Comparison of ENCODE assay signal across 5 worm cellular contexts in genomic region chrIII:9629855-9630254, ce11.
A peak's percentile ranks its signal among the peaks of the same experiment; 100 is the strongest.
TF ChIP-seq lines count a peak whose summit lies in the region.

rpac-19 (minus strand) TSS chrIII:9629885.

TF ChIP-seq in whole organism, L1 larva, 84 proteins besides CTCF, POLR2A, EP300 and RAD21 (continues in another document):
- TF ChIP-seq swsn-7 (tag; optimal IDR thresholded peaks at IDR 0.05; lab: Kevin White, UChicago): peak; percentile 67
- peak; percentile 70 for TF ChIP-seq unc-130 (tag; optimal IDR thresholded peaks at IDR 0.05; lab: Kevin White, UChicago)
- TF ChIP-seq mep-1 (tag; optimal IDR thresholded peaks at IDR 0.05; lab: Kevin White, UChicago): peak; percentile 70
- peak; percentile 37 for TF ChIP-seq lir-3 (tag; optimal IDR thresholded peaks at IDR 0.05; lab: Kevin White, UChicago; ENCODE audit: poor library complexity)
- peak; percentile 76 for TF ChIP-seq nhr-71 (tag; optimal IDR thresholded peaks at IDR 0.05; lab: Kevin White, UChicago)
- TF ChIP-seq lsy-2 (tag; optimal IDR thresholded peaks at IDR 0.05; lab: Kevin White, UChicago): peak; percentile 62 to 66
- peak; percentile 39 for TF ChIP-seq snpc-4 (tag; optimal IDR thresholded peaks at IDR 0.05; lab: Kevin White, UChicago)
- peak; percentile 27 for TF ChIP-seq egl-13 (tag; optimal IDR thresholded peaks at IDR 0.05; lab: Kevin White, UChicago)
- no peak for TF ChIP-seq jun-1 (tag; optimal IDR thresholded peaks at IDR 0.05; lab: Kevin White, UChicago)
- TF ChIP-seq hlh-17 (GFP tag; optimal IDR thresholded peaks at IDR 0.05; lab: Kevin White, UChicago; ENCODE audit: borderline replicate concordance): no peak
- TF ChIP-seq fos-1 (tag; optimal IDR thresholded peaks at IDR 0.05; lab: Kevin White, UChicago): no peak
- TF ChIP-seq grh-1 (GFP tag; IDR thresholded peaks at IDR 0.05; lab: Robert Waterston, UW): no peak
- TF ChIP-seq ceh-63 (GFP tag; optimal IDR thresholded peaks at IDR 0.05; lab: Kevin White, UChicago): no peak
- peak; percentile 46 for TF ChIP-seq ztf-4 (tag; optimal IDR thresholded peaks at IDR 0.05; lab: Kevin White, UChicago)
- TF ChIP-seq snu-23 (GFP tag; optimal IDR thresholded peaks at IDR 0.05; lab: Kevin White, UChicago): peak; percentile 71
- TF ChIP-seq C16A3.4 (tag; optimal IDR thresholded peaks at IDR 0.05; lab: Kevin White, UChicago): peak; percentile 56
- peak; percentile 56 for TF ChIP-seq lin-13 (GFP tag; optimal IDR thresholded peaks at IDR 0.05; lab: Kevin White, UChicago)
- TF ChIP-seq zip-4 (GFP tag; optimal IDR thresholded peaks at IDR 0.05; lab: Kevin White, UChicago): peak; percentile 31

TF ChIP-seq in whole organism, L3 larva, 47 proteins besides CTCF, POLR2A, EP300 and RAD21 (continues in another document):
- TF ChIP-seq snpc-4 (tag; optimal IDR thresholded peaks at IDR 0.05; lab: Kevin White, UChicago): peak; percentile 53
- peak; percentile 80 for TF ChIP-seq lsy-12 (tag; optimal IDR thresholded peaks at IDR 0.05; lab: Kevin White, UChicago)
- TF ChIP-seq tbx-2 (tag; optimal IDR thresholded peaks at IDR 0.05; lab: Kevin White, UChicago): peak; percentile 29
- TF ChIP-seq egl-5 (tag; optimal IDR thresholded peaks at IDR 0.05; lab: Kevin White, UChicago): peak; percentile 56
- peak; percentile 77 for TF ChIP-seq nhr-43 (tag; optimal IDR thresholded peaks at IDR 0.05; lab: Kevin White, UChicago; ENCODE audit: poor library complexity, severe bottlenecking)
- TF ChIP-seq lin-39 (tag; optimal IDR thresholded peaks at IDR 0.05; lab: Kevin White, UChicago): peak; percentile 16
- peak; percentile 36 for TF ChIP-seq jun-1 (tag; optimal IDR thresholded peaks at IDR 0.05; lab: Kevin White, UChicago)
- no peak for TF ChIP-seq ztf-4 (tag; optimal IDR thresholded peaks at IDR 0.05; lab: Kevin White, UChicago)
- TF ChIP-seq nhr-67 (tag; optimal IDR thresholded peaks at IDR 0.05; lab: Kevin White, UChicago): peak; percentile 25
- TF ChIP-seq ama-1 (optimal IDR thresholded peaks at IDR 0.05; lab: Kevin White, UChicago): peak; percentile 93
- no peak for TF ChIP-seq egl-27 (tag; optimal IDR thresholded peaks at IDR 0.05; lab: Kevin White, UChicago)
- peak; percentile 82 for TF ChIP-seq pha-4 (tag; optimal IDR thresholded peaks at IDR 0.05; lab: Kevin White, UChicago)
- TF ChIP-seq ceh-9 (tag; optimal IDR thresholded peaks at IDR 0.05; lab: Kevin White, UChicago): no peak
- no peak for TF ChIP-seq unc-62 (GFP tag; optimal IDR thresholded peaks at IDR 0.05; lab: Kevin White, UChicago)
- TF ChIP-seq hmg-11 (tag; optimal IDR thresholded peaks at IDR 0.05; lab: Kevin White, UChicago): peak; percentile 71
- peak; percentile 72 for TF ChIP-seq nhr-23 (tag; optimal IDR thresholded peaks at IDR 0.05; lab: Kevin White, UChicago)
- TF ChIP-seq unc-39 (tag; optimal IDR thresholded peaks at IDR 0.05; lab: Kevin White, UChicago): no peak
- peak; percentile 80 for TF ChIP-seq elt-2 (tag; optimal IDR thresholded peaks at IDR 0.05; lab: Kevin White, UChicago)
- no peak for TF ChIP-seq ceh-82 (tag; optimal IDR thresholded peaks at IDR 0.05; lab: Kevin White, UChicago)

TF ChIP-seq in whole organism, early embryonic, 17 proteins besides CTCF, POLR2A, EP300 and RAD21:
- no peak for TF ChIP-seq ama-1 (optimal IDR thresholded peaks at IDR 0.05; lab: Kevin White, UChicago)
- 0 out of 2 replicates have a peak, but pooled peaks have one; percentile 57 for TF ChIP-seq sea-1 (GFP tag; conservative IDR thresholded peaks at IDR 0.05; lab: Robert Waterston, UW)
- TF ChIP-seq tbx-37 (GFP tag; conservative IDR thresholded peaks at IDR 0.05; lab: Robert Waterston, UW): peak; percentile 50; the same call in 1 of the 2 replicates
- peak; percentile 73 for TF ChIP-seq pes-1 (GFP tag; IDR thresholded peaks at IDR 0.05; lab: Robert Waterston, UW)
- TF ChIP-seq tra-4 (tag; optimal IDR thresholded peaks at IDR 0.05; lab: Kevin White, UChicago): no peak
- TF ChIP-seq tbx-11 (GFP tag; IDR thresholded peaks at IDR 0.05; lab: Robert Waterston, UW): no peak
- peak; percentile 49 for TF ChIP-seq ceh-13 (GFP tag; optimal IDR thresholded peaks at IDR 0.05; lab: Kevin White, UChicago)
- TF ChIP-seq aly-1 (tag; optimal IDR thresholded peaks at IDR 0.05; lab: Kevin White, UChicago): no peak
- TF ChIP-seq hnd-1 (tag; optimal IDR thresholded peaks at IDR 0.05; lab: Kevin White, UChicago): peak; percentile 23
- peak; percentile 69; the same call in 1 of the 2 replicates for TF ChIP-seq scrt-1 (GFP tag; IDR thresholded peaks at IDR 0.05; lab: Robert Waterston, UW)
- TF ChIP-seq ceh-36 (tag; optimal IDR thresholded peaks at IDR 0.05; lab: Kevin White, UChicago): peak; percentile 53
- TF ChIP-seq B0310.2 (tag; optimal IDR thresholded peaks at IDR 0.05; lab: Kevin White, UChicago): no peak
- TF ChIP-seq hmbx-1 (tag; optimal IDR thresholded peaks at IDR 0.05; lab: Kevin White, UChicago): peak; percentile 44
- peak; percentile 13 for TF ChIP-seq hmg-4 (GFP tag; optimal IDR thresholded peaks at IDR 0.05; lab: Kevin White, UChicago)
- no peak for TF ChIP-seq ets-7 (tag; optimal IDR thresholded peaks at IDR 0.05; lab: Kevin White, UChicago)
- peak; percentile 70 for TF ChIP-seq F13C5.2 (tag; optimal IDR thresholded peaks at IDR 0.05; lab: Kevin White, UChicago)
- TF ChIP-seq flt-1 (GFP tag; IDR thresholded peaks at IDR 0.05; lab: Robert Waterston, UW): peak; percentile 61; the same call in 1 of the 2 replicates

TF ChIP-seq in whole organism, midembryonic, 9 proteins besides CTCF, POLR2A, EP300 and RAD21:
- TF ChIP-seq T22C8.4 (GFP tag; IDR thresholded peaks at IDR 0.05; lab: Robert Waterston, UW) (no peak), med-1 (GFP tag; optimal IDR thresholded peaks at IDR 0.05; lab: Kevin White, UChicago; ENCODE audit: insufficient read depth) (peak; percentile 71), ztf-29 (GFP tag; IDR thresholded peaks at IDR 0.05; lab: Robert Waterston, UW) (0 out of 2 replicates have a peak, but pooled peaks have one; percentile 52), ztf-23 (GFP tag; IDR thresholded peaks at IDR 0.05; lab: Robert Waterston, UW) (peak; percentile 74), tab-1 (GFP tag; IDR thresholded peaks at IDR 0.05; lab: Robert Waterston, UW) (peak; percentile 67; the same call in 1 of the 2 replicates), cog-1 (tag; optimal IDR thresholded peaks at IDR 0.05; lab: Kevin White, UChicago) (no peak), flt-1 (GFP tag; IDR thresholded peaks at IDR 0.05; lab: Robert Waterston, UW) (peak; percentile 82), ref-1 (GFP tag; conservative IDR thresholded peaks at IDR 0.05; lab: Robert Waterston, UW) (no peak), klf-2 (GFP tag; conservative IDR thresholded peaks at IDR 0.05; lab: Robert Waterston, UW) (0 out of 2 replicates have a peak, but pooled peaks have one; percentile 26)

TF ChIP-seq in whole organism, young adult, 124 proteins besides CTCF, POLR2A, EP300 and RAD21 (continues in another document):
- TF ChIP-seq lsy-27 (tag; optimal IDR thresholded peaks at IDR 0.05; lab: Kevin White, UChicago; ENCODE audit: borderline replicate concordance, insufficient read depth): no peak
- TF ChIP-seq lin-26 (GFP tag; IDR thresholded peaks at IDR 0.05; lab: Robert Waterston, UW): 0 out of 2 replicates have a peak, but pooled peaks have one; percentile 43
- no peak for TF ChIP-seq egrh-3 (GFP tag; IDR thresholded peaks at IDR 0.05; lab: Robert Waterston, UW)
- TF ChIP-seq ztf-28 (GFP tag; IDR thresholded peaks at IDR 0.05; lab: Robert Waterston, UW): no peak
- TF ChIP-seq C17E4.6 (GFP tag; IDR thresholded peaks at IDR 0.05; lab: Robert Waterston, UW): peak; percentile 48; the same call in 1 of the 2 replicates
- no peak for TF ChIP-seq dpff-1 (tag; optimal IDR thresholded peaks at IDR 0.05; lab: Kevin White, UChicago)
- peak; percentile 89 for TF ChIP-seq F10E7.11 (tag; optimal IDR thresholded peaks at IDR 0.05; lab: Kevin White, UChicago)
- no peak for TF ChIP-seq fkh-3 (tag; optimal IDR thresholded peaks at IDR 0.05; lab: Kevin White, UChicago)
- TF ChIP-seq ekl-4 (GFP tag; IDR thresholded peaks at IDR 0.05; lab: Robert Waterston, UW): peak; percentile 82
- TF ChIP-seq sea-2 (GFP tag; IDR thresholded peaks at IDR 0.05; lab: Robert Waterston, UW): no peak
- no peak for TF ChIP-seq snpc-4 (GFP tag; optimal IDR thresholded peaks at IDR 0.05; lab: Kevin White, UChicago)
- peak in 3 of 4 experiments; percentile 55 to 76 (median 58) for TF ChIP-seq snpc-4 (tag; optimal IDR thresholded peaks at IDR 0.05; lab: Kevin White, UChicago)
- 0 out of 2 replicates have a peak, but pooled peaks have one; percentile 56 for TF ChIP-seq ztf-25 (GFP tag; IDR thresholded peaks at IDR 0.05; lab: Robert Waterston, UW)
- no peak for TF ChIP-seq egl-18 (GFP tag; IDR thresholded peaks at IDR 0.05; lab: Robert Waterston, UW)
- TF ChIP-seq tbp1 (GFP tag; optimal IDR thresholded peaks at IDR 0.05; lab: Kevin White, UChicago): peak; percentile 65
- TF ChIP-seq snpc-1.3 (tag; optimal IDR thresholded peaks at IDR 0.05; lab: Kevin White, UChicago; ENCODE audit: insufficient read depth): peak; percentile 53
- TF ChIP-seq sdz-38 (tag; optimal IDR thresholded peaks at IDR 0.05; lab: Kevin White, UChicago): no peak
- peak; percentile 28 for TF ChIP-seq die-1 (tag; optimal IDR thresholded peaks at IDR 0.05; lab: Kevin White, UChicago)
- TF ChIP-seq nhr-27 (tag; optimal IDR thresholded peaks at IDR 0.05; lab: Kevin White, UChicago): no peak
- TF ChIP-seq madf-10 (tag; optimal IDR thresholded peaks at IDR 0.05; lab: Kevin White, UChicago): peak; percentile 80
- peak; percentile 77 for TF ChIP-seq pha-4 (tag; optimal IDR thresholded peaks at IDR 0.05; lab: Kevin White, UChicago)
- peak; percentile 80 for TF ChIP-seq lin-54 (GFP tag; optimal IDR thresholded peaks at IDR 0.05; lab: Kevin White, UChicago)
- peak; percentile 85 for TF ChIP-seq ceh-79 (tag; optimal IDR thresholded peaks at IDR 0.05; lab: Kevin White, UChicago)
- peak; percentile 10 for TF ChIP-seq dpl-1 (GFP tag; optimal IDR thresholded peaks at IDR 0.05; lab: Kevin White, UChicago)
- TF ChIP-seq B0019.2 (GFP tag; conservative IDR thresholded peaks at IDR 0.05; lab: Robert Waterston, UW): no peak
- 0 out of 2 replicates have a peak, but pooled peaks have one; percentile 31 for TF ChIP-seq aptf-2 (GFP tag; conservative IDR thresholded peaks at IDR 0.05; lab: Robert Waterston, UW)
- TF ChIP-seq ceh-91 (GFP tag; IDR thresholded peaks at IDR 0.05; lab: Robert Waterston, UW): no peak
- peak; percentile 62; the same call in 1 of the 2 replicates for TF ChIP-seq C06A6.2 (GFP tag; conservative IDR thresholded peaks at IDR 0.05; lab: Robert Waterston, UW)
- peak; percentile 67 for TF ChIP-seq snpc-1.1 (tag; optimal IDR thresholded peaks at IDR 0.05; lab: Kevin White, UChicago; ENCODE audit: insufficient read depth)
- peak; percentile 33; the same call in 1 of the 2 replicates for TF ChIP-seq K11D2.4 (GFP tag; IDR thresholded peaks at IDR 0.05; lab: Robert Waterston, UW)
- TF ChIP-seq lsl-1 (GFP tag; optimal IDR thresholded peaks at IDR 0.05; lab: Kevin White, UChicago): peak; percentile 57
- TF ChIP-seq ceh-58 (GFP tag; IDR thresholded peaks at IDR 0.05; lab: Robert Waterston, UW): no peak

Comparison
In these comparisons a context has a peak if more than half of its experiments do, and no peak if none do; other contexts are left out.
1. Of the 8 proteins assayed by ChIP-seq in both whole organism, young adult and whole organism, L1 larva: peak only in whole organism, young adult: none; only in whole organism, L1 larva: none; in both: ama-1, dpl-1, efl-1, lin-35, nhr-90, snpc-4 and 1 more; in neither: 1.